Fruit fly (Drosophila melanogaster): ENCODE measurements around the gene CG14969.

The CG14969 gene

dm6 chr3L:3301171-3301738 lies 33.5 kb downstream of the CG14969 start (continued):
- TF ChIP-seq CG13894 (tag; optimal IDR thresholded peaks at IDR 0.05) (peak; percentile 79), Fer1 (GFP tag; optimal IDR thresholded peaks at IDR 0.05) (peak; percentile 96), gro (GFP tag; optimal IDR thresholded peaks at IDR 0.05) (peak; percentile 85), tna (GFP tag; IDR thresholded peaks at IDR 0.05; ENCODE audit: partially characterized antibody) (no peak), Oli (tag; optimal IDR thresholded peaks at IDR 0.05) (peak; percentile 94), CG2875 (GFP tag; optimal IDR thresholded peaks at IDR 0.05) (peak; percentile 90), Hmx (GFP tag; optimal IDR thresholded peaks at IDR 0.05) (peak; percentile 78), CG11696 (GFP tag; IDR thresholded peaks at IDR 0.05) (peak; percentile 73), dmrt11E (tag; optimal IDR thresholded peaks at IDR 0.05) (peak; percentile 80), aop (GFP tag; IDR thresholded peaks at IDR 0.05) (peak; percentile 55; the same call in 1 of the 2 replicates), CG11723 (GFP tag; optimal IDR thresholded peaks at IDR 0.05) (peak; percentile 84), phol (tag; optimal IDR thresholded peaks at IDR 0.05) (peak; percentile 91), bbx (GFP tag; IDR thresholded peaks at IDR 0.05; ENCODE audit: partially characterized antibody) (no peak), ci (GFP tag; IDR thresholded peaks at IDR 0.05) (peak; percentile 94), Gsc (GFP tag; IDR thresholded peaks at IDR 0.05) (peak; percentile 58; the same call in 1 of the 2 replicates), CkIIα-i1 (GFP tag; IDR thresholded peaks at IDR 0.05) (no peak), Aef1 (GFP tag; IDR thresholded peaks at IDR 0.05) (peak; percentile 89), Sox102F (GFP tag; optimal IDR thresholded peaks at IDR 0.05) (peak; percentile 94), CG18764 (GFP tag; optimal IDR thresholded peaks at IDR 0.05) (peak; percentile 85), NfI (GFP tag; optimal IDR thresholded peaks at IDR 0.05) (peak; percentile 89), dm (GFP tag; optimal IDR thresholded peaks at IDR 0.05) (peak; percentile 75), CG1602 (GFP tag; optimal IDR thresholded peaks at IDR 0.05) (peak; percentile 90), Mrtf (GFP tag; IDR thresholded peaks at IDR 0.05) (peak; percentile 86), zen2 (GFP tag; IDR thresholded peaks at IDR 0.05; ENCODE audit: partially characterized antibody) (no peak), disco-r (GFP tag; optimal IDR thresholded peaks at IDR 0.05) (peak; percentile 75), sna (GFP tag; IDR thresholded peaks at IDR 0.05; ENCODE audit: partially characterized antibody) (no peak), sisA (GFP tag; IDR thresholded peaks at IDR 0.05) (peak; percentile 88), mirr (GFP tag; optimal IDR thresholded peaks at IDR 0.05) (peak; percentile 81), Hsf (GFP tag; optimal IDR thresholded peaks at IDR 0.05) (peak; percentile 93), hth (optimal IDR thresholded peaks at IDR 0.05) (no peak), CG2678 (tag; optimal IDR thresholded peaks at IDR 0.05) (peak; percentile 95), sd (tag; optimal IDR thresholded peaks at IDR 0.05) (peak; percentile 81), cwo (GFP tag; optimal IDR thresholded peaks at IDR 0.05) (peak; percentile 92), ab (GFP tag; optimal IDR thresholded peaks at IDR 0.05) (peak; percentile 45), CG10431 (GFP tag; optimal IDR thresholded peaks at IDR 0.05) (peak; percentile 70), twi (tag; optimal IDR thresholded peaks at IDR 0.05) (peak; percentile 75), ATbp (GFP tag; optimal IDR thresholded peaks at IDR 0.05) (peak; percentile 91), CoRest (tag; optimal IDR thresholded peaks at IDR 0.05) (peak; percentile 93), CG9437 (GFP tag; optimal IDR thresholded peaks at IDR 0.05) (peak; percentile 87), Antp (GFP tag; optimal IDR thresholded peaks at IDR 0.05) (peak; percentile 82), pros (GFP tag; optimal IDR thresholded peaks at IDR 0.05) (no peak), CG4707 (GFP tag; optimal IDR thresholded peaks at IDR 0.05) (peak; percentile 74), ttk (GFP tag; IDR thresholded peaks at IDR 0.05) (peak; percentile 85), zen (tag; optimal IDR thresholded peaks at IDR 0.05) (peak; percentile 84), CG2199 (GFP tag; IDR thresholded peaks at IDR 0.05) (peak; percentile 77; the same call in 2 of the 3 replicates), gem (tag; optimal IDR thresholded peaks at IDR 0.05) (peak; percentile 96), unc-4 (GFP tag; IDR thresholded peaks at IDR 0.05; ENCODE audit: partially characterized antibody) (no peak), cas (GFP tag; IDR thresholded peaks at IDR 0.05) (peak; percentile 52; the same call in 1 of the 2 replicates), vvl (GFP tag; IDR thresholded peaks at IDR 0.05) (peak; percentile 96), CG7786 (GFP tag; optimal IDR thresholded peaks at IDR 0.05) (peak; percentile 86)
